Fruit fly (Drosophila melanogaster): ENCODE data around the gene CG33307.

CG33307 gene

dm6 chr2L:13835002-13835910 is 6.1 kb downstream of the CG33307 start, which contains the start of the genes mRpS23 and CenG1A:
mRpS23 (minus strand) TSS chr2L:13835072.
CenG1A (plus strand) TSS chr2L:13835564.
- TF ChIP-seq ttk (optimal IDR thresholded peaks at IDR 0.05), result no peak
- peak; percentile 60 for TF ChIP-seq Sin3A (optimal IDR thresholded peaks at IDR 0.05)

dm6 chr2L:13833058-13833457 is 8.3 kb downstream of the CG33307 start, which contains the start of the genes GatC, PolG2 and Polr2C:
GatC (minus strand) TSS chr2L:13833105.
PolG2 (minus strand) TSS chr2L:13833105.
Polr2C (plus strand) TSS chr2L:13833337.
- no peak for TF ChIP-seq psq (optimal IDR thresholded peaks at IDR 0.05)
- TF ChIP-seq ttk (optimal IDR thresholded peaks at IDR 0.05), result no peak
- no peak for TF ChIP-seq h (optimal IDR thresholded peaks at IDR 0.05)
- TF ChIP-seq insv (optimal IDR thresholded peaks at IDR 0.05), result no peak
- no peak for TF ChIP-seq Myc (optimal IDR thresholded peaks at IDR 0.05)
- no peak for TF ChIP-seq Sin3A (optimal IDR thresholded peaks at IDR 0.05)

- TF ChIP-seq insv (optimal IDR thresholded peaks at IDR 0.05) (no peak), psq (optimal IDR thresholded peaks at IDR 0.05) (no peak), Sin3A (optimal IDR thresholded peaks at IDR 0.05) (no peak), ttk (optimal IDR thresholded peaks at IDR 0.05) (no peak), Myc (optimal IDR thresholded peaks at IDR 0.05) (no peak), h (optimal IDR thresholded peaks at IDR 0.05) (no peak)
Measured at dm6 chr2L:13829540-13829939, 11.8 kb downstream of the CG33307 start, which contains the start of the genes Arpc1 and Orc5. Arpc1 (minus strand) TSS chr2L:13829741. Orc5 (plus strand) TSS chr2L:13829837.

- TF ChIP-seq Myc (optimal IDR thresholded peaks at IDR 0.05) (no peak), psq (optimal IDR thresholded peaks at IDR 0.05) (no peak), h (optimal IDR thresholded peaks at IDR 0.05) (no peak), insv (optimal IDR thresholded peaks at IDR 0.05) (no peak), Sin3A (optimal IDR thresholded peaks at IDR 0.05) (no peak), ttk (optimal IDR thresholded peaks at IDR 0.05) (no peak)
Measured at dm6 chr2L:13827557-13827956, 13.8 kb downstream of the CG33307 start, which contains the start of gene PolG1. PolG1 (minus strand) TSS chr2L:13827772.

dm6 chr2L:13820948-13821347 is 20.4 kb downstream of the CG33307 start, which contains the start of gene b:
b (plus strand) TSS chr2L:13821248.
- no peak for TF ChIP-seq ttk (optimal IDR thresholded peaks at IDR 0.05)

- no peak for TF ChIP-seq Sin3A (optimal IDR thresholded peaks at IDR 0.05)
- TF ChIP-seq ttk (optimal IDR thresholded peaks at IDR 0.05), result no peak
- TF ChIP-seq h (optimal IDR thresholded peaks at IDR 0.05), result no peak
- TF ChIP-seq psq (optimal IDR thresholded peaks at IDR 0.05), result no peak
- TF ChIP-seq Myc (optimal IDR thresholded peaks at IDR 0.05), result no peak
- no peak for TF ChIP-seq insv (optimal IDR thresholded peaks at IDR 0.05)
Measured at dm6 chr2L:13820176-13820575, 21.1 kb downstream of the CG33307 start.

dm6 chr2L:13813604-13814178 is 27.6 kb downstream of the CG33307 start, which contains the start of gene Sos:
Sos (plus strand) TSS chr2L:13813816.
- TF ChIP-seq h (optimal IDR thresholded peaks at IDR 0.05) (no peak), ttk (optimal IDR thresholded peaks at IDR 0.05) (no peak), Myc (optimal IDR thresholded peaks at IDR 0.05) (no peak), psq (optimal IDR thresholded peaks at IDR 0.05) (no peak), Sin3A (optimal IDR thresholded peaks at IDR 0.05) (no peak), insv (optimal IDR thresholded peaks at IDR 0.05) (no peak)

dm6 chr2L:13813156-13813555 is 28.2 kb downstream of the CG33307 start, which contains the start of gene CG16888:
CG16888 (minus strand) TSS chr2L:13813256.
- no peak for TF ChIP-seq h (optimal IDR thresholded peaks at IDR 0.05)
- TF ChIP-seq Myc (optimal IDR thresholded peaks at IDR 0.05), result no peak
- no peak for TF ChIP-seq psq (optimal IDR thresholded peaks at IDR 0.05)
- no peak for TF ChIP-seq insv (optimal IDR thresholded peaks at IDR 0.05)
- no peak for TF ChIP-seq Sin3A (optimal IDR thresholded peaks at IDR 0.05)
- TF ChIP-seq ttk (optimal IDR thresholded peaks at IDR 0.05), result no peak

dm6 chr2L:13811323-13811722 is 30.0 kb downstream of the CG33307 start, which contains the start of the genes Adat1 and CG16865:
Adat1 (minus strand) TSS chr2L:13811474.
CG16865 (plus strand) TSS chr2L:13811522.
- TF ChIP-seq h (optimal IDR thresholded peaks at IDR 0.05) (no peak), ttk (optimal IDR thresholded peaks at IDR 0.05) (no peak), psq (optimal IDR thresholded peaks at IDR 0.05) (no peak), Sin3A (optimal IDR thresholded peaks at IDR 0.05) (no peak), Myc (optimal IDR thresholded peaks at IDR 0.05) (no peak), insv (optimal IDR thresholded peaks at IDR 0.05) (no peak)

dm6 chr2L:13807959-13808358 is 33.4 kb downstream of the CG33307 start:
- TF ChIP-seq Sin3A (optimal IDR thresholded peaks at IDR 0.05) (no peak), insv (optimal IDR thresholded peaks at IDR 0.05) (no peak), ttk (optimal IDR thresholded peaks at IDR 0.05) (no peak), h (optimal IDR thresholded peaks at IDR 0.05) (no peak), Myc (optimal IDR thresholded peaks at IDR 0.05) (no peak), psq (optimal IDR thresholded peaks at IDR 0.05) (no peak)

dm6 chr2L:13807097-13807496 is 34.2 kb downstream of the CG33307 start:
- TF ChIP-seq h (optimal IDR thresholded peaks at IDR 0.05), result no peak
- TF ChIP-seq psq (optimal IDR thresholded peaks at IDR 0.05), result no peak
- TF ChIP-seq ttk (optimal IDR thresholded peaks at IDR 0.05), result no peak
- no peak for TF ChIP-seq Sin3A (optimal IDR thresholded peaks at IDR 0.05)
- no peak for TF ChIP-seq Myc (optimal IDR thresholded peaks at IDR 0.05)
- no peak for TF ChIP-seq insv (optimal IDR thresholded peaks at IDR 0.05)

- TF ChIP-seq Sin3A (optimal IDR thresholded peaks at IDR 0.05), result no peak
- no peak for TF ChIP-seq h (optimal IDR thresholded peaks at IDR 0.05)
- no peak for TF ChIP-seq ttk (optimal IDR thresholded peaks at IDR 0.05)
Measured at dm6 chr2L:13805170-13805569, 36.1 kb downstream of the CG33307 start.
